Worm (Caenorhabditis elegans): ENCODE data around the gene T05C12.9.

DNA sequence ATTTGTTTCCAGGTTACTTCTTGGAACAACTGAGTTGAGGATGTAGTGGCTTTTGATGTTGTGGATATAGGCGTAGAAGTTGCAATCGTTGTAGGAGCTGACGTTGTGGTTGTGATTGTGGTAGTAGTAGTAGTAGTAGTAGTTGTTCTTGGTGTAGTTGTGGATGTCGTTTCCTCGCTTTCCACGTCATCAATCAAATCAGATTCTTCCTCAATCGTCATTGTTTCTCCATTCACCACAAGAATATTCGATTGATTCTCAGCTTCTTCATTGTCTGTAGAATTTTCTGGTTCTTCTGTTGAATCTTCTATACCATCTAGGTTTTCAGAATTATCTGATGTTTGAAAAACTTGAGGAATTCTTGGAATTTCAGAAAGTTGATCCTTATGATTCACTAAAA, 14.4 kb downstream of the T05C12.9 start:
- no peak for TF ChIP-seq unc-62 (GFP tag; optimal IDR thresholded peaks at IDR 0.05)
- no peak for TF ChIP-seq ets-4 (GFP tag; optimal IDR thresholded peaks at IDR 0.05)
- no peak for TF ChIP-seq unc-130 (GFP tag; optimal IDR thresholded peaks at IDR 0.05)
- TF ChIP-seq C06A6.2 (GFP tag; conservative IDR thresholded peaks at IDR 0.05), result no peak
- no peak for TF ChIP-seq ztf-25 (GFP tag; IDR thresholded peaks at IDR 0.05)
- TF ChIP-seq nfya-2 (GFP tag; IDR thresholded peaks at IDR 0.05), result no peak
- no peak for TF ChIP-seq ccch-3 (GFP tag; optimal IDR thresholded peaks at IDR 0.05)
- TF ChIP-seq ztf-26 (tag; optimal IDR thresholded peaks at IDR 0.05), result no peak
- no peak for TF ChIP-seq pha-4 (tag; optimal IDR thresholded peaks at IDR 0.05)
- no peak for TF ChIP-seq F22D6.2 (tag; optimal IDR thresholded peaks at IDR 0.05)
- no peak for TF ChIP-seq F57C9.4 (tag; optimal IDR thresholded peaks at IDR 0.05)
- no peak for TF ChIP-seq nfya-1 (tag; optimal IDR thresholded peaks at IDR 0.05; ENCODE audit: borderline replicate concordance, insufficient read depth)

All from whole organism, young adult.